Worm (Caenorhabditis elegans) whole organism, young adult: ENCODE measurements around the gene hum-4.
A peak's percentile ranks its signal among the peaks of the same experiment; 100 is the strongest.

Experiments
- B0035.1 ChIP-seq: sonication (generic microtip); optimal IDR thresholded peaks from 2 replicates; lab custom pipeline; 2016; ENCODE audit warnings: missing genetic modification characterization, mild to moderate bottlenecking, missing compliant biosample characterization, missing genotype, missing genetic modification reagents
- B0336.3 ChIP-seq: fragments of 200-800 bp; sonication (Bioruptor generic); IDR thresholded peaks from 2 replicates; pipeline ENCODE4 v1.3.6; 2022; ENCODE audit warnings: missing genetic modification characterization, missing compliant biosample characterization
- C17E4.6 ChIP-seq: fragments of 200-800 bp; sonication (Bioruptor generic); IDR thresholded peaks from 2 replicates; pipeline ENCODE4 v1.3.6; 2022; ENCODE audit warnings: missing genetic modification reagents, missing genetic modification characterization, missing compliant biosample characterization
- F23B12.7 ChIP-seq: sonication (generic microtip); optimal IDR thresholded peaks from 2 replicates; lab custom pipeline; 2017; ENCODE audit warnings: missing genetic modification characterization, mild to moderate bottlenecking, missing compliant biosample characterization, antibody characterized with exemption, moderate library complexity; ENCODE audit not compliant: insufficient read depth
- F39B2.1 ChIP-seq: fragments of 200-800 bp; sonication (Bioruptor generic); IDR thresholded peaks from 2 replicates; pipeline ENCODE4 v1.3.6; 2022; ENCODE audit warnings: missing genetic modification reagents, missing genetic modification characterization, missing compliant biosample characterization
- F57A8.1 ChIP-seq: fragments of 200-800 bp; sonication (Bioruptor generic); optimal IDR thresholded peaks from 2 replicates; lab custom pipeline; 2018; ENCODE audit warnings: mild to moderate bottlenecking, missing genetic modification characterization, moderate library complexity, missing compliant biosample characterization
- T07F8.4 ChIP-seq: sonication (generic microtip); optimal IDR thresholded peaks from 2 replicates; lab custom pipeline; 2016; ENCODE audit warnings: mild to moderate bottlenecking, missing genetic modification characterization, moderate library complexity, missing compliant biosample characterization
- Y53F4B.3 ChIP-seq: fragments of 200-800 bp; sonication (Bioruptor generic); IDR thresholded peaks from 2 replicates; pipeline ENCODE4 v1.3.6; 2022; ENCODE audit warnings: missing genetic modification reagents, missing genetic modification characterization, missing compliant biosample characterization
- Y56A3A.18 ChIP-seq: fragments of 200-800 bp; sonication (Bioruptor generic); IDR thresholded peaks from 2 replicates; pipeline ENCODE4 v1.3.6; 2022; ENCODE audit warnings: missing genetic modification reagents, missing genetic modification characterization, missing compliant biosample characterization
- Y95B8A.8 ChIP-seq: fragments of 200-800 bp; sonication (Bioruptor generic); IDR thresholded peaks from 2 replicates; pipeline ENCODE4 v1.3.6; 2022; ENCODE audit warnings: missing genetic modification reagents, missing genetic modification characterization, missing compliant biosample characterization
- ZK185.1 ChIP-seq: sonication (generic microtip); optimal IDR thresholded peaks from 2 replicates; lab custom pipeline; 2016; ENCODE audit warnings: mild to moderate bottlenecking, missing genetic modification characterization, missing compliant biosample characterization; ENCODE audit not compliant: poor library complexity, severe bottlenecking
- ama-1 ChIP-seq, 3 experiments: fragments of 150-350 bp in 1 of 3; sonication (generic microtip) in 2 of 3; optimal IDR thresholded peaks; 2 replicates each; lab custom pipeline; 2014 to 2018; ENCODE audit warnings: missing biosample characterization in 2 of 3, missing genetic modification characterization in 2 of 3, missing genetic modification reagents in 2 of 3
- aptf-2 ChIP-seq: fragments of 200-800 bp; sonication (Bioruptor generic); conservative IDR thresholded peaks from 2 replicates; pipeline ENCODE4 v1.3.6; 2022; ENCODE audit warnings: missing genetic modification reagents, missing genetic modification characterization, missing compliant biosample characterization
- aptf-3 ChIP-seq: fragments of 200-800 bp; sonication (Bioruptor generic); IDR thresholded peaks from 2 replicates; pipeline ENCODE4 v1.3.6; 2022; ENCODE audit warnings: missing genetic modification characterization, missing compliant biosample characterization
- athp-1 ChIP-seq: sonication (generic microtip); optimal IDR thresholded peaks from 2 replicates; lab custom pipeline; 2017; ENCODE audit warnings: mild to moderate bottlenecking, missing genetic modification characterization, missing compliant biosample characterization
- bed-1 ChIP-seq: fragments of 200-800 bp; sonication (Bioruptor generic); IDR thresholded peaks from 2 replicates; pipeline ENCODE4 v1.3.6; 2022; ENCODE audit warnings: missing genetic modification reagents, missing genetic modification characterization, missing compliant biosample characterization
- ccch-3 ChIP-seq: fragments of 200-800 bp; sonication (Bioruptor generic); optimal IDR thresholded peaks from 2 replicates; lab custom pipeline; 2018; ENCODE audit warnings: mild to moderate bottlenecking, missing genetic modification characterization, missing compliant biosample characterization
- cebp-1 ChIP-seq, 2 experiments: fragments of 200-800 bp in 1 of 2; sonication (Bioruptor generic) in 1 of 2; sonication (generic microtip) in 1 of 2; IDR thresholded peaks in 1 of 2; optimal IDR thresholded peaks in 1 of 2; 2 replicates each; pipeline versions ENCODE4 v1.3.6 to Lab custom; 2017 to 2022; ENCODE audit warnings: missing compliant biosample characterization in 2 of 2, missing genetic modification characterization in 2 of 2, mild to moderate bottlenecking in 1 of 2, missing genetic modification reagents in 1 of 2, moderate library complexity in 1 of 2
- ceh-27 ChIP-seq: fragments of 200-800 bp; sonication (Bioruptor generic); optimal IDR thresholded peaks from 2 replicates; lab custom pipeline; 2018; ENCODE audit warnings: mild to moderate bottlenecking, missing genetic modification characterization, moderate library complexity, missing compliant biosample characterization
- ceh-58 ChIP-seq: fragments of 200-800 bp; sonication (Bioruptor generic); IDR thresholded peaks from 2 replicates; pipeline ENCODE4 v1.3.6; 2022; ENCODE audit warnings: missing genetic modification characterization, missing compliant biosample characterization
- die-1 ChIP-seq: sonication (generic microtip); optimal IDR thresholded peaks from 2 replicates; lab custom pipeline; 2016; ENCODE audit warnings: missing genotype, mild to moderate bottlenecking, missing genetic modification characterization, missing compliant biosample characterization
- dpff-1 ChIP-seq: sonication (generic microtip); optimal IDR thresholded peaks from 2 replicates; lab custom pipeline; 2017; ENCODE audit warnings: mild to moderate bottlenecking, missing genetic modification characterization, missing compliant biosample characterization
- egrh-3 ChIP-seq: fragments of 200-800 bp; sonication (Bioruptor generic); IDR thresholded peaks from 2 replicates; pipeline ENCODE4 v1.3.6; 2022; ENCODE audit warnings: missing genetic modification reagents, missing genetic modification characterization, missing compliant biosample characterization
- gei-17 ChIP-seq: fragments of 200-800 bp; sonication (Bioruptor generic); optimal IDR thresholded peaks from 2 replicates; lab custom pipeline; 2018; ENCODE audit warnings: mild to moderate bottlenecking, missing genetic modification characterization, missing compliant biosample characterization
- him-1 ChIP-seq: sonication (generic microtip); optimal IDR thresholded peaks from 2 replicates; lab custom pipeline; 2016; ENCODE audit warnings: missing genotype, missing genetic modification reagents, missing genetic modification characterization, missing compliant biosample characterization
- hlh-26 ChIP-seq: fragments of 200-800 bp; sonication (Bioruptor generic); conservative IDR thresholded peaks from 2 replicates; pipeline ENCODE4 v1.3.6; 2022; ENCODE audit warnings: missing genetic modification reagents, missing genetic modification characterization, missing compliant biosample characterization
- hmg-1.2 ChIP-seq: fragments of 200-800 bp; sonication (Bioruptor generic); IDR thresholded peaks from 2 replicates; pipeline ENCODE4 v1.3.6; 2022; ENCODE audit warnings: missing genetic modification reagents, missing genetic modification characterization, missing compliant biosample characterization
- hmg-20 ChIP-seq: fragments of 200-800 bp; sonication (Bioruptor generic); IDR thresholded peaks from 2 replicates; pipeline ENCODE4 v1.3.6; 2022; ENCODE audit warnings: missing genetic modification reagents, missing genetic modification characterization, missing compliant biosample characterization
- hsf-1 ChIP-seq: fragments of 200-800 bp; sonication (Bioruptor generic); IDR thresholded peaks from 2 replicates; pipeline ENCODE4 v1.3.6; 2022; ENCODE audit warnings: missing genetic modification reagents, missing genetic modification characterization, missing compliant biosample characterization
- let-526 ChIP-seq: fragments of 200-800 bp; sonication (Bioruptor generic); IDR thresholded peaks from 2 replicates; pipeline ENCODE4 v1.3.6; 2022; ENCODE audit warnings: missing genetic modification reagents, missing genetic modification characterization, missing compliant biosample characterization
- let-607 ChIP-seq, 2 experiments: fragments of 200-800 bp in 1 of 2; sonication (Bioruptor generic) in 1 of 2; sonication (generic microtip) in 1 of 2; optimal IDR thresholded peaks; 2 replicates each; lab custom pipeline; 2016 to 2018; ENCODE audit warnings: mild to moderate bottlenecking in 2 of 2, missing compliant biosample characterization in 2 of 2, missing genetic modification characterization in 2 of 2, moderate library complexity in 2 of 2, missing genotype in 1 of 2
- lin-26 ChIP-seq: fragments of 200-800 bp; sonication (Bioruptor generic); IDR thresholded peaks from 2 replicates; pipeline ENCODE4 v1.3.6; 2022; ENCODE audit warnings: missing genetic modification reagents, missing genetic modification characterization, missing compliant biosample characterization
- lin-35 ChIP-seq, 3 experiments: fragments of 150-350 bp in 2 of 3; sonication (generic microtip) in 1 of 3; optimal IDR thresholded peaks; 2 replicates each; lab custom pipeline; 2014 to 2018; ENCODE audit warnings: missing biosample characterization in 3 of 3, missing genetic modification characterization in 3 of 3, missing genetic modification reagents in 3 of 3
- lsl-1 ChIP-seq: fragments of 200-800 bp; sonication (Bioruptor generic); optimal IDR thresholded peaks from 2 replicates; lab custom pipeline; 2018; ENCODE audit warnings: mild to moderate bottlenecking, missing genetic modification characterization, moderate library complexity, missing compliant biosample characterization
- madf-3 ChIP-seq: fragments of 200-800 bp; sonication (Bioruptor generic); IDR thresholded peaks from 2 replicates; pipeline ENCODE4 v1.3.6; 2022; ENCODE audit warnings: missing genetic modification reagents, missing genetic modification characterization, missing compliant biosample characterization
- mel-28 ChIP-seq: sonication (generic microtip); optimal IDR thresholded peaks from 2 replicates; lab custom pipeline; 2016; ENCODE audit warnings: borderline replicate concordance, mild to moderate bottlenecking, missing genetic modification characterization, missing compliant biosample characterization
- nhr-120 ChIP-seq: fragments of 200-800 bp; sonication (Bioruptor generic); IDR thresholded peaks from 2 replicates; pipeline ENCODE4 v1.3.6; 2022; ENCODE audit warnings: missing genetic modification characterization, missing compliant biosample characterization
- rcor-1 ChIP-seq: fragments of 200-800 bp; sonication (Bioruptor generic); IDR thresholded peaks from 2 replicates; pipeline ENCODE4 v1.3.6; 2022; ENCODE audit warnings: missing genetic modification reagents, missing genetic modification characterization, missing compliant biosample characterization
- rpc-1 ChIP-seq, 2 experiments: fragments of 150-350 bp in 1 of 2; sonication (generic microtip) in 1 of 2; optimal IDR thresholded peaks; 2 replicates each; lab custom pipeline; 2014 to 2018; ENCODE audit warnings: missing biosample characterization in 1 of 2, missing genetic modification characterization in 1 of 2, missing genetic modification reagents in 1 of 2, missing genotype in 1 of 2
- sdz-38 ChIP-seq: sonication (generic microtip); optimal IDR thresholded peaks from 2 replicates; lab custom pipeline; 2016; ENCODE audit warnings: missing genotype, missing genetic modification characterization, missing compliant biosample characterization
- sea-2 ChIP-seq: fragments of 200-800 bp; sonication (Bioruptor generic); IDR thresholded peaks from 2 replicates; pipeline ENCODE4 v1.3.6; 2022; ENCODE audit warnings: missing genetic modification characterization, missing compliant biosample characterization
- snpc-1.3 ChIP-seq: sonication (generic microtip); optimal IDR thresholded peaks from 2 replicates; lab custom pipeline; 2017; ENCODE audit warnings: missing genetic modification characterization, mild to moderate bottlenecking, missing compliant biosample characterization, antibody characterized with exemption, moderate library complexity, missing genotype, missing genetic modification reagents; ENCODE audit not compliant: insufficient read depth
- xnd-1 ChIP-seq: sonication (generic microtip); optimal IDR thresholded peaks from 2 replicates; lab custom pipeline; 2016; ENCODE audit warnings: missing genotype, missing genetic modification reagents, missing genetic modification characterization, missing compliant biosample characterization
- ztf-25 ChIP-seq: fragments of 200-800 bp; sonication (Bioruptor generic); IDR thresholded peaks from 2 replicates; pipeline ENCODE4 v1.3.6; 2022; ENCODE audit warnings: missing genetic modification reagents, missing genetic modification characterization, missing compliant biosample characterization
- ztf-26 ChIP-seq: sonication (generic microtip); optimal IDR thresholded peaks from 2 replicates; lab custom pipeline; 2017; ENCODE audit warnings: missing genetic modification characterization, missing compliant biosample characterization
- ztf-3 ChIP-seq: fragments of 200-800 bp; sonication (Bioruptor generic); optimal IDR thresholded peaks from 2 replicates; lab custom pipeline; 2018; ENCODE audit warnings: mild to moderate bottlenecking, missing genetic modification characterization, missing compliant biosample characterization
- ztf-6 ChIP-seq: fragments of 200-800 bp; sonication (Bioruptor generic); IDR thresholded peaks from 2 replicates; pipeline ENCODE4 v1.3.6; 2022; ENCODE audit warnings: missing genetic modification reagents, missing genetic modification characterization, missing compliant biosample characterization

The hum-4 gene

DNA sequence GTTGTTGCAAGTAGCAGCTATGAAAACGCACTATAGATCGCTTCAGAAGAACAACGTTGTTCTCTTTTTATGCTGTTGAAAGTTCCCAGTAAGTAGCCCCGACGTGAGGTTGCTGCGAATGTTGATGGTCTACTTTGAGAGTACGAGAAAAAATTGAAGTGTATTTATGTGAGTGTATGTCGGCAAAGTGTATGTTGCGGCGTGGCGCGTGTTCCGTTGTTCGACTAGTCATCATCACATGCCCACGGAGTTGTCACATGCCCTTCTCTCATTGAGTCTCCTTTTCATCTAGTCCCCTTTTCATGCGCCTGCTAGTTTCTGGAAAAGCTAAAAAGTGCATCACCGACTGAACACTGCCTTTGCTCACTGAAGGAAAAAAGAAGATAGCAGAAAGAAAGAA, 38.5 kb upstream of the hum-4 start (continued):
- no peak for TF ChIP-seq ztf-6
- TF ChIP-seq nhr-120 = no peak
- TF ChIP-seq let-526 (GFP tag; lab: Robert Waterston, UW) = 0 out of 2 replicates have a peak, but pooled peaks have one; percentile 34
- no peak for TF ChIP-seq aptf-3 (GFP tag; lab: Robert Waterston, UW)
- no peak for TF ChIP-seq cebp-1 (GFP tag; IDR thresholded peaks at IDR 0.05; lab: Robert Waterston, UW)
- peak; percentile 71 for TF ChIP-seq cebp-1 (tag; optimal IDR thresholded peaks at IDR 0.05; lab: Kevin White, UChicago)
- no peak for TF ChIP-seq B0035.1
- no peak for TF ChIP-seq sea-2
- no peak for TF ChIP-seq egrh-3 (GFP tag; lab: Robert Waterston, UW)
- TF ChIP-seq die-1 (tag; lab: Kevin White, UChicago) = no peak
- TF ChIP-seq lin-35 (GFP tag; optimal IDR thresholded peaks at IDR 0.05; lab: Kevin White, UChicago) = peak in 1 of 3 experiments; percentile 7
- peak; percentile 44 for TF ChIP-seq hmg-1.2 (GFP tag; lab: Robert Waterston, UW)
- no peak for TF ChIP-seq ccch-3 (GFP tag; lab: Kevin White, UChicago)
- TF ChIP-seq C17E4.6 = no peak
- TF ChIP-seq B0336.3 (GFP tag; lab: Robert Waterston, UW) = peak; percentile 44; the same call in 1 of the 2 replicates
- no peak for TF ChIP-seq snpc-1.3 (tag; lab: Kevin White, UChicago)
- no peak for TF ChIP-seq Y53F4B.3 (GFP tag; lab: Robert Waterston, UW)
- no peak for TF ChIP-seq F39B2.1
- TF ChIP-seq F23B12.7 (tag; lab: Kevin White, UChicago) = no peak
- TF ChIP-seq T07F8.4 (tag; lab: Kevin White, UChicago) = no peak
- TF ChIP-seq athp-1 (tag; lab: Kevin White, UChicago) = peak; percentile 9
- TF ChIP-seq Y56A3A.18 = no peak
- no peak for TF ChIP-seq aptf-2
- 0 out of 2 replicates have a peak, but pooled peaks have one; percentile 45 for TF ChIP-seq hsf-1 (GFP tag; lab: Robert Waterston, UW)
- TF ChIP-seq him-1 (tag; lab: Kevin White, UChicago) = no peak
- peak; percentile 93 for TF ChIP-seq ceh-27 (GFP tag; lab: Kevin White, UChicago)
- no peak for TF ChIP-seq ztf-3 (GFP tag; lab: Kevin White, UChicago)
- no peak for TF ChIP-seq rpc-1 (optimal IDR thresholded peaks at IDR 0.05; lab: Kevin White, UChicago)
- TF ChIP-seq rpc-1 (tag; optimal IDR thresholded peaks at IDR 0.05; lab: Kevin White, UChicago) = no peak
- TF ChIP-seq ztf-25 = no peak
- no peak for TF ChIP-seq ceh-58 (GFP tag; lab: Robert Waterston, UW)
- no peak for TF ChIP-seq F57A8.1 (GFP tag; lab: Kevin White, UChicago)
- TF ChIP-seq dpff-1 (tag; lab: Kevin White, UChicago) = no peak
- TF ChIP-seq bed-1 (GFP tag; lab: Robert Waterston, UW) = no peak
- peak in 1 of 2 experiments; percentile 44 for TF ChIP-seq let-607 (tag; optimal IDR thresholded peaks at IDR 0.05; lab: Kevin White, UChicago)
- no peak for TF ChIP-seq ama-1 (optimal IDR thresholded peaks at IDR 0.05; lab: Kevin White, UChicago)
- TF ChIP-seq ama-1 (GFP tag; optimal IDR thresholded peaks at IDR 0.05; lab: Kevin White, UChicago) = no peak
- no peak for TF ChIP-seq lsl-1 (GFP tag; lab: Kevin White, UChicago)
- peak; percentile 71; the same call in 1 of the 2 replicates for TF ChIP-seq Y95B8A.8
- no peak for TF ChIP-seq ZK185.1 (tag; lab: Kevin White, UChicago)
- TF ChIP-seq sdz-38 = no peak
- no peak for TF ChIP-seq hmg-20 (GFP tag; lab: Robert Waterston, UW)
- TF ChIP-seq gei-17 (GFP tag; lab: Kevin White, UChicago) = no peak
- TF ChIP-seq mel-28 = no peak
- no peak for TF ChIP-seq madf-3
- TF ChIP-seq hlh-26 (GFP tag; lab: Robert Waterston, UW) = no peak
- TF ChIP-seq xnd-1 (tag; lab: Kevin White, UChicago) = no peak
- peak; percentile 2 for TF ChIP-seq ztf-26
- no peak for TF ChIP-seq rcor-1 (GFP tag; lab: Robert Waterston, UW)
- peak; percentile 46; the same call in 1 of the 2 replicates for TF ChIP-seq lin-26 (GFP tag; lab: Robert Waterston, UW)
